Fruit fly (Drosophila melanogaster) whole organism, embryonic: ENCODE results near the gene SdicB.

ENCODE experiments used
- Abd-B ChIP-seq: fragments of 200-800 bp; sonication (Bioruptor generic); optimal IDR thresholded peaks from 2 replicates; lab custom pipeline; 2018; ENCODE audit warnings: missing biosample characterization, mild to moderate bottlenecking, missing genetic modification characterization, moderate library complexity
- Bdp1 ChIP-seq: fragments of 200-800 bp; sonication (Bioruptor generic); optimal IDR thresholded peaks from 3 replicates; lab custom pipeline; 2016; ENCODE audit warnings: missing biosample characterization, missing genetic modification characterization
- BtbVII ChIP-seq: fragments of 200-800 bp; sonication (Bioruptor generic); optimal IDR thresholded peaks from 3 replicates; lab custom pipeline; 2017; ENCODE audit warnings: missing biosample characterization, mild to moderate bottlenecking, missing genetic modification characterization
- C15 ChIP-seq: fragments of 200-800 bp; sonication (Bioruptor generic); IDR thresholded peaks from 3 replicates; pipeline ENCODE4 v1.3.6; 2022; ENCODE audit warnings: missing biosample characterization, missing genetic modification characterization
- CG10274 ChIP-seq: fragments of 200-800 bp; sonication (Bioruptor generic); optimal IDR thresholded peaks from 3 replicates; lab custom pipeline; 2017; ENCODE audit warnings: missing biosample characterization, mild to moderate bottlenecking, missing genetic modification characterization
- CG11398 ChIP-seq: fragments of 200-800 bp; sonication (Bioruptor generic); optimal IDR thresholded peaks from 2 replicates; lab custom pipeline; 2016; ENCODE audit warnings: missing biosample characterization, missing genetic modification characterization
- CG11560 ChIP-seq: fragments of 200-800 bp; sonication (Bioruptor generic); IDR thresholded peaks from 3 replicates; pipeline ENCODE4 v1.3.6; 2022; ENCODE audit warnings: missing biosample characterization, missing genetic modification characterization
- CG11723 ChIP-seq: fragments of 200-800 bp; sonication (Bioruptor generic); optimal IDR thresholded peaks from 2 replicates; lab custom pipeline; 2017; ENCODE audit warnings: missing biosample characterization, mild to moderate bottlenecking, missing genetic modification characterization
- CG12155 ChIP-seq: fragments of 200-800 bp; sonication (Bioruptor generic); optimal IDR thresholded peaks from 3 replicates; lab custom pipeline; 2016; ENCODE audit warnings: missing biosample characterization, missing genetic modification characterization
- CG13287 ChIP-seq: fragments of 200-800 bp; sonication (Bioruptor generic); IDR thresholded peaks from 2 replicates; pipeline ENCODE4 v1.3.6; 2022; ENCODE audit warnings: missing biosample characterization, missing genetic modification characterization; ENCODE audit not compliant: partially characterized antibody
- CG13775 ChIP-seq: fragments of 200-800 bp; sonication (Bioruptor generic); optimal IDR thresholded peaks from 3 replicates; lab custom pipeline; 2017; ENCODE audit warnings: missing biosample characterization, mild to moderate bottlenecking, missing genetic modification characterization
- CG14014 ChIP-seq: fragments of 200-800 bp; sonication (Bioruptor generic); IDR thresholded peaks from 2 replicates; pipeline ENCODE4 v1.3.6; 2022; ENCODE audit warnings: missing biosample characterization, missing genetic modification characterization
- CG14860 ChIP-seq: fragments of 200-800 bp; sonication (Bioruptor generic); IDR thresholded peaks from 3 replicates; pipeline ENCODE4 v1.3.6; 2022; ENCODE audit warnings: missing biosample characterization, missing genetic modification characterization; ENCODE audit not compliant: partially characterized antibody
- CG18476 ChIP-seq: fragments of 200-800 bp; sonication (Bioruptor generic); optimal IDR thresholded peaks from 2 replicates; lab custom pipeline; 2016; ENCODE audit warnings: missing biosample characterization, mild to moderate bottlenecking, missing genetic modification characterization
- CG31224 ChIP-seq: fragments of 200-800 bp; sonication (Bioruptor generic); IDR thresholded peaks from 2 replicates; pipeline ENCODE4 v1.3.6; 2022; ENCODE audit warnings: missing biosample characterization, missing genetic modification characterization
- CG32532 ChIP-seq: fragments of 200-800 bp; sonication (Bioruptor generic); IDR thresholded peaks from 2 replicates; pipeline ENCODE4 v1.3.6; 2022; ENCODE audit warnings: missing biosample characterization, missing genetic modification characterization
- CG32767 ChIP-seq: fragments of 200-800 bp; sonication (Bioruptor generic); IDR thresholded peaks from 2 replicates; pipeline ENCODE4 v1.3.6; 2022; ENCODE audit warnings: missing biosample characterization, missing genetic modification characterization
- CG3281 ChIP-seq: fragments of 200-800 bp; sonication (Bioruptor generic); optimal IDR thresholded peaks from 3 replicates; lab custom pipeline; 2017; ENCODE audit warnings: missing biosample characterization, mild to moderate bottlenecking, missing genetic modification characterization
- CG42726 ChIP-seq: fragments of 200-800 bp; sonication (Bioruptor generic); IDR thresholded peaks from 2 replicates; pipeline ENCODE4 v1.3.6; 2022; ENCODE audit warnings: missing biosample characterization, missing genetic modification characterization; ENCODE audit not compliant: partially characterized antibody
- CG4730 ChIP-seq: fragments of 200-800 bp; sonication (Bioruptor generic); IDR thresholded peaks from 2 replicates; pipeline ENCODE4 v1.3.6; 2022; ENCODE audit warnings: missing biosample characterization, missing genetic modification characterization
- CG5245 ChIP-seq: fragments of 200-800 bp; sonication (Bioruptor generic); optimal IDR thresholded peaks from 3 replicates; lab custom pipeline; 2016; ENCODE audit warnings: missing biosample characterization, missing genetic modification characterization
- CG8290 ChIP-seq, 3 experiments: fragments of 200-800 bp; sonication (Bioruptor generic); optimal IDR thresholded peaks; 2 replicates each; lab custom pipeline; 2016 to 2019; ENCODE audit warnings: missing biosample characterization in 3 of 3, missing genetic modification characterization in 3 of 3, mild to moderate bottlenecking in 2 of 3, moderate library complexity in 1 of 3
- Chrac-16 ChIP-seq: fragments of 200-800 bp; sonication (Bioruptor generic); optimal IDR thresholded peaks from 3 replicates; lab custom pipeline; 2016; ENCODE audit warnings: missing biosample characterization, missing genetic modification characterization
- CrebB ChIP-seq: fragments of 200-800 bp; sonication (Bioruptor generic); optimal IDR thresholded peaks from 3 replicates; lab custom pipeline; 2018; ENCODE audit warnings: missing biosample characterization, mild to moderate bottlenecking, missing genetic modification characterization
- Dip2 ChIP-seq: fragments of 200-800 bp; sonication (Bioruptor generic); IDR thresholded peaks from 2 replicates; pipeline ENCODE4 v1.3.6; 2022; ENCODE audit warnings: missing biosample characterization, missing genetic modification characterization
- Dp ChIP-seq: fragments of 200-800 bp; sonication (Bioruptor generic); optimal IDR thresholded peaks from 2 replicates; lab custom pipeline; 2018; ENCODE audit warnings: missing biosample characterization, mild to moderate bottlenecking, missing genetic modification characterization, moderate library complexity
- Dref ChIP-seq: fragments of 200-800 bp; sonication (Bioruptor generic); IDR thresholded peaks from 2 replicates; pipeline ENCODE4 v1.3.6; 2022; ENCODE audit warnings: missing biosample characterization, missing genetic modification characterization
- Fer3 ChIP-seq: fragments of 200-800 bp; sonication (Bioruptor generic); optimal IDR thresholded peaks from 2 replicates; lab custom pipeline; 2018; ENCODE audit warnings: missing biosample characterization, mild to moderate bottlenecking, missing genetic modification characterization, moderate library complexity
- Hmr ChIP-seq: fragments of 200-800 bp; sonication (Bioruptor generic); optimal IDR thresholded peaks from 3 replicates; lab custom pipeline; 2017; ENCODE audit warnings: mild to moderate bottlenecking, missing biosample characterization, missing genetic modification reagents, missing genetic modification characterization
- Lhr ChIP-seq: fragments of 200-800 bp; sonication (Bioruptor generic); optimal IDR thresholded peaks from 3 replicates; lab custom pipeline; 2017; ENCODE audit warnings: mild to moderate bottlenecking, missing biosample characterization, missing genetic modification reagents, missing genetic modification characterization
- Meics ChIP-seq: fragments of 200-800 bp; sonication (Bioruptor generic); optimal IDR thresholded peaks from 2 replicates; lab custom pipeline; 2017; ENCODE audit warnings: missing biosample characterization, mild to moderate bottlenecking, missing genetic modification characterization
- Pdp1 ChIP-seq, 2 experiments: fragments of 200-800 bp; sonication (Bioruptor generic); optimal IDR thresholded peaks; 3 replicates each; lab custom pipeline; 2016; ENCODE audit warnings: missing biosample characterization in 2 of 2, missing genetic modification characterization in 2 of 2, mild to moderate bottlenecking in 1 of 2, moderate library complexity in 1 of 2
- amos ChIP-seq: fragments of 200-800 bp; sonication (Bioruptor generic); IDR thresholded peaks from 2 replicates; pipeline ENCODE4 v1.3.6; 2022; ENCODE audit warnings: missing biosample characterization, missing genetic modification characterization; ENCODE audit not compliant: partially characterized antibody
- br ChIP-seq: fragments of >200 bp; optimal IDR thresholded peaks from 2 replicates; lab custom pipeline; 2017
- chif ChIP-seq, 2 experiments: fragments of 200-800 bp; sonication (Bioruptor generic); optimal IDR thresholded peaks; 3 replicates each; lab custom pipeline; 2016; ENCODE audit warnings: missing biosample characterization in 2 of 2, missing genetic modification characterization in 2 of 2
- dpn ChIP-seq, 2 experiments: fragments of 200-800 bp; sonication (Bioruptor generic); optimal IDR thresholded peaks; 3 replicates each; lab custom pipeline; 2016; ENCODE audit warnings: missing biosample characterization in 2 of 2, missing genetic modification characterization in 2 of 2
- emc ChIP-seq: fragments of 200-800 bp; sonication (Bioruptor generic); optimal IDR thresholded peaks from 2 replicates; lab custom pipeline; 2016; ENCODE audit warnings: missing biosample characterization, missing genetic modification characterization
- eve ChIP-seq, 2 experiments: fragments of >200 bp; optimal IDR thresholded peaks; 2 replicates each; lab custom pipeline; 2017; ENCODE audit warnings: missing biosample characterization in 2 of 2, missing genetic modification characterization in 2 of 2
- gcm2 ChIP-seq: fragments of 200-800 bp; sonication (Bioruptor generic); optimal IDR thresholded peaks from 2 replicates; lab custom pipeline; 2016; ENCODE audit warnings: missing biosample characterization, missing genetic modification characterization
- grau ChIP-seq: fragments of 200-800 bp; optimal IDR thresholded peaks from 3 replicates; lab custom pipeline; 2019; ENCODE audit warnings: missing biosample characterization, mild to moderate bottlenecking, missing genetic modification characterization, moderate library complexity
- gsb-n ChIP-seq: fragments of 200-800 bp; sonication (Bioruptor generic); optimal IDR thresholded peaks from 3 replicates; lab custom pipeline; 2018; ENCODE audit warnings: missing biosample characterization, mild to moderate bottlenecking, missing genetic modification characterization
- ham ChIP-seq: fragments of 200-800 bp; sonication (Bioruptor generic); IDR thresholded peaks from 2 replicates; pipeline ENCODE4 v1.3.6; 2022; ENCODE audit warnings: missing biosample characterization, missing genetic modification characterization
- hkb ChIP-seq, 2 experiments: fragments of 200-800 bp in 1 of 2; fragments of >200 bp in 1 of 2; sonication (Bioruptor generic) in 1 of 2; IDR thresholded peaks in 1 of 2; optimal IDR thresholded peaks in 1 of 2; 2 replicates each; pipeline versions ENCODE4 v1.3.6 to Lab custom; 2017 to 2022; ENCODE audit warnings: missing biosample characterization in 1 of 2, missing genetic modification characterization in 1 of 2
- insv ChIP-seq, 2 experiments: fragments of 200-800 bp; sonication (Bioruptor generic); optimal IDR thresholded peaks; 3 replicates each; lab custom pipeline; 2016 to 2018; ENCODE audit warnings: missing biosample characterization in 2 of 2, missing genetic modification characterization in 2 of 2
- kay ChIP-seq: fragments of 200-800 bp; sonication (Bioruptor generic); optimal IDR thresholded peaks from 2 replicates; lab custom pipeline; 2016; ENCODE audit warnings: missing biosample characterization, missing genetic modification characterization
- lbe ChIP-seq: fragments of 200-800 bp; sonication (Bioruptor generic); optimal IDR thresholded peaks from 2 replicates; lab custom pipeline; 2016; ENCODE audit warnings: missing biosample characterization, mild to moderate bottlenecking, missing genetic modification characterization
- lilli ChIP-seq: fragments of 200-800 bp; sonication (Bioruptor generic); optimal IDR thresholded peaks from 3 replicates; lab custom pipeline; 2016; ENCODE audit warnings: missing biosample characterization, missing genetic modification characterization
- luna ChIP-seq: fragments of 200-800 bp; sonication (Bioruptor generic); optimal IDR thresholded peaks from 2 replicates; lab custom pipeline; 2016; ENCODE audit warnings: missing biosample characterization, missing genetic modification characterization
- z ChIP-seq: fragments of 200-800 bp; sonication (Bioruptor generic); IDR thresholded peaks from 3 replicates; pipeline ENCODE4 v1.3.6; 2022; ENCODE audit warnings: missing biosample characterization, missing genetic modification characterization

The SdicB gene

DNA sequence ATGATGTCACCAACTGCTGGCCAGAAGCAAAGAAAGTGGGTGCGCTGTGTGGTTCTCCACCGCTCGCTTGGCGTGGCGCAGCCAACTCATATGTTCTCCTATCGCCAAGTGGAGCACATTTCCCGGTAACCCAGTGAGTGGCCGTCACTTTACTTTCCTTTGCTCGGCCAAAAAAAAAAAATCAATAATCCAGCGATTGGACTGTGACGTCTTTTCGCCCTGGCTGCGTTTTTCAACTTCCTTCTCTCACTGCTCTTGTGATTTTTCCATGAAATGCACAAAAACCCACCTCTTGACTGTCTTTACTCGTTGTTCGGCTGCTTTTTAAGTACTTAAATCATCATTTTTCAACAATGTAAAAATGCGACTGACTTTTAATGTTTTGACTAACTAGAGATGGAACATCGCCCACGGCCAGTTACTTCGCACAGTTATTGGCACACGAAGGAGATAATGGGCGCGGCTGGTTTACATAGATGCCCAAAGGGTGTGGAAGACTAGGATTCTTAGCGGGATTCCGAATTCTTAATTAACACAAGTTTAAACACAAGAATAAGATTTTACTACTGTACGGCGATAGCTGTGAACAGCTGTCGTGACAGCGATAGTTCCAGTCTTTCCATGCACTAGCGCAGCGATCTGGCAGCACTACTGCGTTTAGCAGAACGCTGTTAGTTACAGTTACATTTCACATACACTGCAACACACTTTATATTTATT, 26.6 kb upstream of the SdicB start, which contains the start of gene sw (continued):
- TF ChIP-seq CG14014 (GFP tag; lab: Robert Waterston, UW) (peak; percentile 73), emc (GFP tag; lab: Kevin White, UChicago) (no peak), amos (peak; percentile 91), Pdp1 (GFP tag; optimal IDR thresholded peaks at IDR 0.05; lab: Kevin White, UChicago) (peak; percentile 40 to 69), gcm2 (GFP tag; lab: Kevin White, UChicago) (no peak), lbe (GFP tag; lab: Kevin White, UChicago) (no peak), kay (GFP tag; lab: Kevin White, UChicago) (no peak), CG3281 (GFP tag; lab: Kevin White, UChicago) (peak; percentile 48), Dref (GFP tag; lab: Robert Waterston, UW) (peak; percentile 54), Dip2 (GFP tag; lab: Robert Waterston, UW) (no peak), CrebB (tag; lab: Kevin White, UChicago) (peak; percentile 31), CG32767 (GFP tag; lab: Robert Waterston, UW) (peak; percentile 53; the same call in 1 of the 2 replicates), hkb (optimal IDR thresholded peaks at IDR 0.05; lab: Kevin White, UChicago) (no peak), hkb (GFP tag; IDR thresholded peaks at IDR 0.05; lab: Robert Waterston, UW) (0 out of 2 replicates have a peak, but pooled peaks have one; percentile 22), Bdp1 (peak; percentile 29), gsb-n (tag; lab: Kevin White, UChicago) (no peak), CG13287 (GFP tag; lab: Robert Waterston, UW) (peak; percentile 92), Dp (GFP tag; lab: Kevin White, UChicago) (peak; percentile 3), CG31224 (peak; percentile 44), CG4730 (peak; percentile 27; the same call in 1 of the 2 replicates), lilli (GFP tag; lab: Kevin White, UChicago) (peak; percentile 63), luna (no peak), CG10274 (no peak), Chrac-16 (GFP tag; lab: Kevin White, UChicago) (peak; percentile 44), ham (GFP tag; lab: Robert Waterston, UW) (no peak), CG32532 (peak; percentile 79), grau (tag; lab: Kevin White, UChicago) (peak; percentile 73), Meics (GFP tag; lab: Kevin White, UChicago) (peak; percentile 32), CG42726 (GFP tag; lab: Robert Waterston, UW) (peak; percentile 93), eve (GFP tag; optimal IDR thresholded peaks at IDR 0.05; lab: Kevin White, UChicago) (no peak), insv (GFP tag; optimal IDR thresholded peaks at IDR 0.05; lab: Kevin White, UChicago) (no peak), C15 (GFP tag; lab: Robert Waterston, UW) (no peak), CG8290 (GFP tag; optimal IDR thresholded peaks at IDR 0.05; lab: Kevin White, UChicago) (no peak), CG8290 (tag; optimal IDR thresholded peaks at IDR 0.05; lab: Kevin White, UChicago) (peak; percentile 14 to 72), z (GFP tag; lab: Robert Waterston, UW) (no peak), Abd-B (peak; percentile 82), CG18476 (GFP tag; lab: Kevin White, UChicago) (peak; percentile 43), CG11398 (GFP tag; lab: Kevin White, UChicago) (no peak), dpn (GFP tag; optimal IDR thresholded peaks at IDR 0.05; lab: Kevin White, UChicago) (peak; percentile 58 to 59), BtbVII (no peak), Hmr (GFP tag; lab: Kevin White, UChicago) (peak; percentile 55), chif (GFP tag; optimal IDR thresholded peaks at IDR 0.05; lab: Kevin White, UChicago) (peak; percentile 23 to 38), CG12155 (GFP tag; lab: Kevin White, UChicago) (peak; percentile 31), Fer3 (tag; lab: Kevin White, UChicago) (peak; percentile 56), br (lab: Kevin White, UChicago) (no peak), CG11560 (tag; lab: Robert Waterston, UW) (peak; percentile 54; the same call in 2 of the 3 replicates), CG5245 (GFP tag; lab: Kevin White, UChicago) (peak; percentile 20), CG11723 (peak; percentile 26), CG13775 (peak; percentile 49), Lhr (GFP tag; lab: Kevin White, UChicago) (peak; percentile 26), CG14860 (GFP tag; lab: Robert Waterston, UW) (peak; percentile 90)
